Fruit fly (Drosophila melanogaster) whole organism, wandering third instar larva: ENCODE measurements around the gene CG2604.
A peak's percentile ranks its signal among the peaks of the same experiment; 100 is the strongest.

Source experiments
- CG9705 ChIP-seq: fragments of 200-800 bp; sonication (Bioruptor generic); optimal IDR thresholded peaks from 2 replicates; lab custom pipeline; 2018; ENCODE audit warnings: missing biosample characterization, mild to moderate bottlenecking, missing genetic modification characterization
- Dfd ChIP-seq: fragments of >200 bp; optimal IDR thresholded peaks from 2 replicates; lab custom pipeline; 2017; ENCODE audit warnings: missing biosample characterization, missing genetic modification characterization
- GATAd ChIP-seq: sonication (Bioruptor generic); optimal IDR thresholded peaks from 2 replicates; lab custom pipeline; 2016; ENCODE audit warnings: missing biosample characterization, missing genetic modification characterization
- HLH106 ChIP-seq: fragments of 200-800 bp; optimal IDR thresholded peaks from 3 replicates; lab custom pipeline; 2019; ENCODE audit warnings: missing biosample characterization, mild to moderate bottlenecking, missing genetic modification characterization, moderate library complexity
- Hr78 ChIP-seq: fragments of >200 bp; optimal IDR thresholded peaks from 2 replicates; lab custom pipeline; 2017; ENCODE audit warnings: missing biosample characterization, missing genetic modification characterization
- Hr83 ChIP-seq: fragments of 200-300 bp; sonication (Bioruptor generic); optimal IDR thresholded peaks from 2 replicates; lab custom pipeline; 2016; ENCODE audit warnings: missing biosample characterization, mild to moderate bottlenecking, missing genetic modification characterization, moderate library complexity; ENCODE audit not compliant: poor library complexity, severe bottlenecking
- Jra ChIP-seq: sonication (Bioruptor generic); optimal IDR thresholded peaks from 2 replicates; lab custom pipeline; 2016; ENCODE audit warnings: missing biosample characterization, missing genetic modification characterization
- Myc ChIP-seq: fragments of >200 bp; optimal IDR thresholded peaks from 2 replicates; lab custom pipeline; 2017
- brk ChIP-seq: fragments of 200-800 bp; sonication (Bioruptor generic); optimal IDR thresholded peaks from 2 replicates; lab custom pipeline; 2016; ENCODE audit warnings: missing biosample characterization, mild to moderate bottlenecking, missing genetic modification characterization
- foxo ChIP-seq, 2 experiments: fragments of 200-800 bp; sonication (Bioruptor generic); optimal IDR thresholded peaks; 2 replicates in 1 of 2; 3 replicates in 1 of 2; lab custom pipeline; 2016 to 2017; ENCODE audit warnings: missing biosample characterization in 2 of 2, missing genetic modification characterization in 2 of 2
- h ChIP-seq: fragments of 200-800 bp; sonication (Bioruptor generic); optimal IDR thresholded peaks from 3 replicates; lab custom pipeline; 2016; ENCODE audit warnings: missing biosample characterization, mild to moderate bottlenecking, missing genetic modification characterization
- lola ChIP-seq: fragments of >200 bp; optimal IDR thresholded peaks from 2 replicates; lab custom pipeline; 2017; ENCODE audit warnings: missing biosample characterization, missing genetic modification characterization
- psq ChIP-seq: fragments of 200-800 bp; sonication (Bioruptor generic); optimal IDR thresholded peaks from 3 replicates; lab custom pipeline; 2017; ENCODE audit warnings: missing biosample characterization, mild to moderate bottlenecking, missing genetic modification characterization, moderate library complexity
- usp ChIP-seq: fragments of >200 bp; optimal IDR thresholded peaks from 2 replicates; lab custom pipeline; 2017; ENCODE audit warnings: missing biosample characterization, missing genetic modification characterization

CG2604 gene

DNA sequence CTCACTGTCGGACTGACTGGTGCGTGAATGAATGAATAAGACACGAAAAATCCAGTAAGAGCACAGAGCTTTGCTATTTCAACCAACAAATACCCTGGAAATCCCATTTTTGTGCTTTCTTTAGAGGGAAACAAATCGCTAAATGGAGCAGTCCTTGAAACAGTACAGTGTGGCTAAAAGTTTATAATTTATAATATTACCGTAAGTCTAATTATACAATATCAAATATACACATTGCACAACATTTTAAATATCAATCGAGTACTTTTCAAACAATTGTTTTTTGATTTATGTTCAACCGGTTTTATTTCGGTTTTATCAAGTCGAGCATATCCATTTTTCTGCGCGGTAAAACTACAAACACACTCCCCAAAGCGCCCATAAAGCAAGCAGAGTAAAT, 29.9 kb downstream of the CG2604 start:
- TF ChIP-seq lola (GFP tag; lab: Kevin White, UChicago) (no peak), Hr78 (no peak), Hr83 (no peak), Myc (lab: Kevin White, UChicago) (no peak), psq (no peak), GATAd (GFP tag; lab: Kevin White, UChicago) (no peak), usp (GFP tag; lab: Kevin White, UChicago) (no peak)

- no peak for TF ChIP-seq CG9705 (GFP tag; lab: Kevin White, UChicago)
- TF ChIP-seq foxo (GFP tag; optimal IDR thresholded peaks at IDR 0.05; lab: Kevin White, UChicago) = peak in 1 of 2 experiments; percentile 9
Measured at dm6 chr3R:5187806-5188205, 35.4 kb downstream of the CG2604 start.

DNA sequence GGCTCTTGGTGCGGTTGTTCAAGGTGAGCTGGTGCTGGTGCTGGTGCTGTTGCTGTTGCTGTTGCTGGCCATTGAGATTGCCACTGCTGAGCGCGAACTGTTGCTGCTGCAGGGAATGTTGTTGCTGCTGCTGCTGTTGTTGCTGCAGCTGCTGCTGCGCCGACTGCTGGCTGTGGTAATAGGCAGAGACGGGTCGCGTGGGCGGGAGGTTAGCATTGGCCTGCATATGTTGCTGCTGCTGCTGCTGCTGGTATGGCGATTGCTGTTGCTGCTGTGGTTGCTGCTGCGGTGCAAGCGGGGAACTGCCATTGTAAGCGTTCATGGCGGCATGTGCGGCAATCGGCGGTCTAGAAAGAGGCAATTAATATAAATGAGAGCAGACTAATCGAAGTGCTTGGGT, 47.2 kb downstream of the CG2604 start:
- TF ChIP-seq Jra (GFP tag; lab: Kevin White, UChicago) = no peak
- TF ChIP-seq Dfd (GFP tag; lab: Kevin White, UChicago) = peak; percentile 97

- no peak for TF ChIP-seq Jra (GFP tag; lab: Kevin White, UChicago)
- TF ChIP-seq brk (GFP tag; lab: Kevin White, UChicago) = no peak
- TF ChIP-seq h (GFP tag; lab: Kevin White, UChicago) = no peak
- no peak for TF ChIP-seq HLH106 (tag; lab: Kevin White, UChicago)
Measured at dm6 chr3R:5171972-5172371, 51.2 kb downstream of the CG2604 start.
